Worm (Caenorhabditis elegans) whole organism, L4 larva: ENCODE data around the gene F28G4.4.

ENCODE experiments used
- F10B5.3 ChIP-seq: sonication (generic microtip); optimal IDR thresholded peaks from 2 replicates; lab custom pipeline; 2016; ENCODE audit warnings: mild to moderate bottlenecking, missing genetic modification characterization, missing compliant biosample characterization
- aha-1 ChIP-seq: fragments of 150-350 bp; peaks from one replicate; lab custom pipeline; 2014; ENCODE audit warnings: missing biosample characterization, missing genetic modification characterization
- aly-2 ChIP-seq: sonication (generic microtip); optimal IDR thresholded peaks from 2 replicates; lab custom pipeline; 2018; ENCODE audit warnings: missing biosample characterization, missing genetic modification characterization
- daf-8 ChIP-seq: fragments of 200-800 bp; sonication (Bioruptor generic); IDR thresholded peaks from 2 replicates; pipeline ENCODE4 v1.3.6; 2022; ENCODE audit warnings: missing genetic modification characterization, missing compliant biosample characterization
- dve-1 ChIP-seq: sonication (generic microtip); optimal IDR thresholded peaks from 2 replicates; lab custom pipeline; 2017; ENCODE audit warnings: antibody characterized with exemption, mild to moderate bottlenecking, missing genetic modification characterization, missing compliant biosample characterization; ENCODE audit not compliant: insufficient read depth
- fkh-10 ChIP-seq: fragments of 150-350 bp; optimal IDR thresholded peaks from 2 replicates; lab custom pipeline; 2014; ENCODE audit warnings: missing biosample characterization, missing genetic modification reagents, missing genetic modification characterization
- lin-39 ChIP-seq: fragments of 150-350 bp; optimal IDR thresholded peaks from 2 replicates; lab custom pipeline; 2014; ENCODE audit warnings: missing biosample characterization, missing genetic modification reagents, missing genetic modification characterization
- mep-1 ChIP-seq: fragments of 150-350 bp; sonication (generic microtip); optimal IDR thresholded peaks from 3 replicates; lab custom pipeline; 2014; ENCODE audit warnings: missing biosample characterization, missing genetic modification characterization
- nhr-111 ChIP-seq: fragments of 200-800 bp; sonication (Bioruptor generic); optimal IDR thresholded peaks from 2 replicates; lab custom pipeline; 2018; ENCODE audit warnings: mild to moderate bottlenecking, missing genetic modification characterization, missing compliant biosample characterization
- nhr-42 ChIP-seq: fragments of 200-800 bp; sonication (Bioruptor generic); IDR thresholded peaks from 2 replicates; pipeline ENCODE4 v1.3.6; 2022; ENCODE audit warnings: missing genetic modification characterization, missing compliant biosample characterization
- nhr-77 ChIP-seq: fragments of 150-350 bp; optimal IDR thresholded peaks from 2 replicates; lab custom pipeline; 2014; ENCODE audit warnings: missing biosample characterization, missing genetic modification characterization
- skn-1 ChIP-seq: fragments of 150-350 bp; optimal IDR thresholded peaks from 2 replicates; lab custom pipeline; 2014; ENCODE audit warnings: missing biosample characterization, missing genetic modification characterization
- unc-130 ChIP-seq: sonication (generic microtip); optimal IDR thresholded peaks from 2 replicates; lab custom pipeline; 2016; ENCODE audit warnings: missing genetic modification reagents, missing genetic modification characterization, missing compliant biosample characterization

DNA sequence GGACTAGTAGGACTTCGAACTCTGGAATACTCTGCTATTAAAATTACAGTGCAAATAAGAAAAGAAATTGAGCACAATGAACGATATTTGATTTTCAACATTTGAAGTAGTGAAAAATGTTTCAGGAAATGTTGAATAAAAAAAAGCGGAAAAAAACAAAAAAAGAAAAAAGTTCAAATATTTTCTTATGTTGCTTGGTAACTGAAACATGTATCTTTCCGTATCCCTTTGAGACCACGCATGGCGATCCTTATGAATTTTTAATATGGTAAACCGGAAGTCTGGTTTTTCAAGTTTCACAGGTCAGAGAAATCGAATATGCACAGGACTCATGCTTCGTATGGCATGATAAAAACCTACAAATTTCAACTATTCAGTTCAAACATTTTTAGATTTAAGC, 1.9 kb upstream of the F28G4.4 start, which contains the start of gene F28G4.3:
- TF ChIP-seq daf-8 (GFP tag; lab: Robert Waterston, UW) (no peak), mep-1 (tag; lab: Kevin White, UChicago) (no peak), lin-39 (no peak), aha-1 (tag; lab: Kevin White, UChicago) (no peak), aly-2 (no peak), F10B5.3 (tag; lab: Kevin White, UChicago) (no peak), nhr-42 (GFP tag; lab: Robert Waterston, UW) (no peak), skn-1 (tag; lab: Kevin White, UChicago) (no peak), nhr-77 (tag; lab: Kevin White, UChicago) (no peak), unc-130 (GFP tag; lab: Kevin White, UChicago) (no peak), dve-1 (no peak), nhr-111 (no peak), fkh-10 (GFP tag; lab: Kevin White, UChicago) (no peak)
